Fruit fly (Drosophila melanogaster) whole organism, embryonic: ENCODE results near the gene CG4270.

Experiments used
- Ada2b ChIP-seq: fragments of 200-800 bp; sonication (Bioruptor generic); IDR thresholded peaks from 2 replicates; pipeline ENCODE4 v1.3.6; 2022; ENCODE audit warnings: missing biosample characterization, missing genetic modification characterization
- Bdp1 ChIP-seq: fragments of 200-800 bp; sonication (Bioruptor generic); optimal IDR thresholded peaks from 3 replicates; lab custom pipeline; 2016; ENCODE audit warnings: missing biosample characterization, missing genetic modification characterization
- CG10274 ChIP-seq: fragments of 200-800 bp; sonication (Bioruptor generic); optimal IDR thresholded peaks from 3 replicates; lab custom pipeline; 2017; ENCODE audit warnings: missing biosample characterization, mild to moderate bottlenecking, missing genetic modification characterization
- CG10431 ChIP-seq: fragments of 200-800 bp; sonication (Bioruptor generic); optimal IDR thresholded peaks from 3 replicates; lab custom pipeline; 2018; ENCODE audit warnings: missing biosample characterization, mild to moderate bottlenecking, missing genetic modification characterization
- CG10543 ChIP-seq: fragments of 200-800 bp; sonication (Bioruptor generic); optimal IDR thresholded peaks from 3 replicates; lab custom pipeline; 2017; ENCODE audit warnings: missing biosample characterization, mild to moderate bottlenecking, missing genetic modification characterization, moderate library complexity
- CG11723 ChIP-seq: fragments of 200-800 bp; sonication (Bioruptor generic); optimal IDR thresholded peaks from 2 replicates; lab custom pipeline; 2017; ENCODE audit warnings: missing biosample characterization, mild to moderate bottlenecking, missing genetic modification characterization
- CG12155 ChIP-seq: fragments of 200-800 bp; sonication (Bioruptor generic); optimal IDR thresholded peaks from 3 replicates; lab custom pipeline; 2016; ENCODE audit warnings: missing biosample characterization, missing genetic modification characterization
- CG12299 ChIP-seq: fragments of 200-800 bp; sonication (Bioruptor generic); optimal IDR thresholded peaks from 2 replicates; lab custom pipeline; 2018; ENCODE audit warnings: missing biosample characterization, mild to moderate bottlenecking, missing genetic modification characterization
- CG1602 ChIP-seq: fragments of 200-800 bp; sonication (Bioruptor generic); optimal IDR thresholded peaks from 3 replicates; lab custom pipeline; 2016; ENCODE audit warnings: missing biosample characterization, missing genetic modification characterization
- CG1647 ChIP-seq: fragments of 200-800 bp; sonication (Bioruptor generic); optimal IDR thresholded peaks from 3 replicates; lab custom pipeline; 2016; ENCODE audit warnings: missing biosample characterization, missing genetic modification characterization
- CG16815 ChIP-seq: fragments of 200-800 bp; sonication (Bioruptor generic); optimal IDR thresholded peaks from 3 replicates; lab custom pipeline; 2017; ENCODE audit warnings: missing biosample characterization, mild to moderate bottlenecking, missing genetic modification characterization
- CG2120 ChIP-seq: fragments of 200-800 bp; sonication (Bioruptor generic); optimal IDR thresholded peaks from 3 replicates; lab custom pipeline; 2016; ENCODE audit warnings: missing biosample characterization, missing genetic modification characterization
- CG3065 ChIP-seq: fragments of 200-800 bp; sonication (Bioruptor generic); optimal IDR thresholded peaks from 2 replicates; lab custom pipeline; 2016; ENCODE audit warnings: missing biosample characterization, missing genetic modification characterization
- CG31224 ChIP-seq: fragments of 200-800 bp; sonication (Bioruptor generic); IDR thresholded peaks from 2 replicates; pipeline ENCODE4 v1.3.6; 2022; ENCODE audit warnings: missing biosample characterization, missing genetic modification characterization
- CG3163 ChIP-seq: fragments of 200-800 bp; sonication (Bioruptor generic); optimal IDR thresholded peaks from 3 replicates; lab custom pipeline; 2016; ENCODE audit warnings: missing biosample characterization, missing genetic modification characterization
- CG32767 ChIP-seq: fragments of 200-800 bp; sonication (Bioruptor generic); IDR thresholded peaks from 2 replicates; pipeline ENCODE4 v1.3.6; 2022; ENCODE audit warnings: missing biosample characterization, missing genetic modification characterization
- CG43689 ChIP-seq: fragments of 200-800 bp; sonication (Bioruptor generic); IDR thresholded peaks from 2 replicates; pipeline ENCODE4 v1.3.6; 2022; ENCODE audit warnings: missing biosample characterization, missing genetic modification characterization
- CG4617 ChIP-seq: fragments of 200-800 bp; sonication (Bioruptor generic); optimal IDR thresholded peaks from 3 replicates; lab custom pipeline; 2016; ENCODE audit warnings: missing biosample characterization, missing genetic modification characterization, borderline replicate concordance
- CG6854 ChIP-seq: fragments of 200-800 bp; sonication (Bioruptor generic); optimal IDR thresholded peaks from 3 replicates; lab custom pipeline; 2017; ENCODE audit warnings: missing biosample characterization, mild to moderate bottlenecking, missing genetic modification characterization
- CG8388 ChIP-seq: fragments of 200-800 bp; sonication (Bioruptor generic); optimal IDR thresholded peaks from 2 replicates; lab custom pipeline; 2019; ENCODE audit warnings: missing biosample characterization, mild to moderate bottlenecking, missing genetic modification characterization, moderate library complexity
- CG9797 ChIP-seq: fragments of 200-800 bp; sonication (Bioruptor generic); optimal IDR thresholded peaks from 3 replicates; lab custom pipeline; 2018; ENCODE audit warnings: missing biosample characterization, mild to moderate bottlenecking, missing genetic modification characterization
- Dll ChIP-seq: fragments of 200-800 bp; sonication (Bioruptor generic); IDR thresholded peaks from 4 replicates; pipeline ENCODE4 v1.3.6; 2022; ENCODE audit warnings: missing biosample characterization, missing genetic modification characterization; ENCODE audit not compliant: partially characterized antibody
- E2f2 ChIP-seq: fragments of 200-800 bp; sonication (Bioruptor generic); IDR thresholded peaks from 2 replicates; pipeline ENCODE4 v1.3.6; 2022; ENCODE audit warnings: missing biosample characterization, missing genetic modification characterization
- Hr51 ChIP-seq, 2 experiments: fragments of 200-800 bp; sonication (Bioruptor generic); optimal IDR thresholded peaks; 2 replicates in 1 of 2; 3 replicates in 1 of 2; lab custom pipeline; 2016 to 2018; ENCODE audit warnings: missing biosample characterization in 2 of 2, missing genetic modification characterization in 2 of 2, mild to moderate bottlenecking in 1 of 2, moderate library complexity in 1 of 2
- NFAT ChIP-seq: fragments of 200-800 bp; sonication (Bioruptor generic); IDR thresholded peaks from 2 replicates; pipeline ENCODE4 v1.3.6; 2022; ENCODE audit warnings: missing biosample characterization, missing genetic modification characterization
- Opbp ChIP-seq: fragments of 200-800 bp; sonication (Bioruptor generic); IDR thresholded peaks from 3 replicates; pipeline ENCODE4 v1.3.6; 2022; ENCODE audit warnings: missing biosample characterization, missing genetic modification characterization; ENCODE audit not compliant: partially characterized antibody
- Sox102F ChIP-seq: fragments of 200-800 bp; sonication (Bioruptor generic); optimal IDR thresholded peaks from 2 replicates; lab custom pipeline; 2018; ENCODE audit warnings: missing biosample characterization, mild to moderate bottlenecking, missing genetic modification characterization, moderate library complexity
- ab ChIP-seq: fragments of 200-800 bp; sonication (Bioruptor generic); optimal IDR thresholded peaks from 2 replicates; lab custom pipeline; 2016; ENCODE audit warnings: missing biosample characterization, missing genetic modification characterization
- ato ChIP-seq: fragments of 200-800 bp; sonication (Bioruptor generic); IDR thresholded peaks from 2 replicates; pipeline ENCODE4 v1.3.6; 2022; ENCODE audit warnings: missing biosample characterization, missing genetic modification characterization; ENCODE audit not compliant: partially characterized antibody
- bab2 ChIP-seq: fragments of 200-800 bp; sonication (Bioruptor generic); optimal IDR thresholded peaks from 2 replicates; lab custom pipeline; 2016; ENCODE audit warnings: missing biosample characterization, missing genetic modification characterization
- bbx ChIP-seq: fragments of 200-800 bp; sonication (Bioruptor generic); IDR thresholded peaks from 2 replicates; pipeline ENCODE4 v1.3.6; 2022; ENCODE audit warnings: missing biosample characterization, missing genetic modification characterization; ENCODE audit not compliant: partially characterized antibody
- bowl ChIP-seq: fragments of 200-800 bp; sonication (Bioruptor generic); IDR thresholded peaks from 2 replicates; pipeline ENCODE4 v1.3.6; 2022; ENCODE audit warnings: missing biosample characterization, missing genetic modification characterization
- br ChIP-seq: fragments of >200 bp; optimal IDR thresholded peaks from 2 replicates; lab custom pipeline; 2017
- chif ChIP-seq, 2 experiments: fragments of 200-800 bp; sonication (Bioruptor generic); optimal IDR thresholded peaks; 3 replicates each; lab custom pipeline; 2016; ENCODE audit warnings: missing biosample characterization in 2 of 2, missing genetic modification characterization in 2 of 2
- da ChIP-seq: fragments of 200-800 bp; sonication (Bioruptor generic); optimal IDR thresholded peaks from 2 replicates; lab custom pipeline; 2016; ENCODE audit warnings: missing biosample characterization, missing genetic modification characterization
- danr ChIP-seq: fragments of 200-800 bp; sonication (Bioruptor generic); IDR thresholded peaks from 2 replicates; pipeline ENCODE4 v1.3.6; 2022; ENCODE audit warnings: missing biosample characterization, missing genetic modification characterization
- disco-r ChIP-seq: fragments of 200-800 bp; sonication (Bioruptor generic); optimal IDR thresholded peaks from 2 replicates; lab custom pipeline; 2016; ENCODE audit warnings: missing biosample characterization, missing genetic modification characterization
- dmrt99B ChIP-seq: fragments of 200-800 bp; sonication (Bioruptor generic); optimal IDR thresholded peaks from 2 replicates; lab custom pipeline; 2018; ENCODE audit warnings: missing biosample characterization, mild to moderate bottlenecking, missing genetic modification characterization, moderate library complexity
- exex ChIP-seq: fragments of 200-800 bp; sonication (Bioruptor generic); optimal IDR thresholded peaks from 4 replicates; lab custom pipeline; 2018; ENCODE audit warnings: missing biosample characterization, mild to moderate bottlenecking, missing genetic modification characterization, moderate library complexity
- eyg ChIP-seq: fragments of 200-800 bp; sonication (Bioruptor generic); optimal IDR thresholded peaks from 3 replicates; lab custom pipeline; 2016; ENCODE audit warnings: missing biosample characterization, missing genetic modification characterization
- fd3F ChIP-seq: fragments of 200-800 bp; sonication (Bioruptor generic); optimal IDR thresholded peaks from 2 replicates; lab custom pipeline; 2018; ENCODE audit warnings: missing biosample characterization, mild to moderate bottlenecking, missing genetic modification characterization, moderate library complexity
- grau ChIP-seq: fragments of 200-800 bp; optimal IDR thresholded peaks from 3 replicates; lab custom pipeline; 2019; ENCODE audit warnings: missing biosample characterization, mild to moderate bottlenecking, missing genetic modification characterization, moderate library complexity
- hth ChIP-seq: fragments of >200 bp; optimal IDR thresholded peaks from 2 replicates; lab custom pipeline; 2017; ENCODE audit warnings: inconsistent platforms
- insv ChIP-seq, 2 experiments: fragments of 200-800 bp; sonication (Bioruptor generic); optimal IDR thresholded peaks; 3 replicates each; lab custom pipeline; 2016 to 2018; ENCODE audit warnings: missing biosample characterization in 2 of 2, missing genetic modification characterization in 2 of 2
- lilli ChIP-seq: fragments of 200-800 bp; sonication (Bioruptor generic); optimal IDR thresholded peaks from 3 replicates; lab custom pipeline; 2016; ENCODE audit warnings: missing biosample characterization, missing genetic modification characterization
- odd ChIP-seq: fragments of 200-800 bp; sonication (Bioruptor generic); optimal IDR thresholded peaks from 2 replicates; lab custom pipeline; 2017; ENCODE audit warnings: missing biosample characterization, mild to moderate bottlenecking, missing genetic modification characterization
- ro ChIP-seq: fragments of 200-800 bp; sonication (Bioruptor generic); IDR thresholded peaks from 2 replicates; pipeline ENCODE4 v1.3.6; 2022; ENCODE audit warnings: missing biosample characterization, missing genetic modification characterization
- salm ChIP-seq: fragments of 200-800 bp; sonication (Bioruptor generic); optimal IDR thresholded peaks from 2 replicates; lab custom pipeline; 2018; ENCODE audit warnings: missing biosample characterization, mild to moderate bottlenecking, missing genetic modification characterization
- schlank ChIP-seq: fragments of 200-800 bp; sonication (Bioruptor generic); optimal IDR thresholded peaks from 2 replicates; lab custom pipeline; 2018; ENCODE audit warnings: missing biosample characterization, mild to moderate bottlenecking, missing genetic modification characterization
- sisA ChIP-seq: fragments of 200-800 bp; sonication (Bioruptor generic); IDR thresholded peaks from 2 replicates; pipeline ENCODE4 v1.3.6; 2022; ENCODE audit warnings: missing biosample characterization, missing genetic modification characterization
- trh ChIP-seq: fragments of 200-800 bp; sonication (Bioruptor generic); optimal IDR thresholded peaks from 2 replicates; lab custom pipeline; 2016; ENCODE audit warnings: missing biosample characterization, missing genetic modification characterization

CG4270 gene

DNA sequence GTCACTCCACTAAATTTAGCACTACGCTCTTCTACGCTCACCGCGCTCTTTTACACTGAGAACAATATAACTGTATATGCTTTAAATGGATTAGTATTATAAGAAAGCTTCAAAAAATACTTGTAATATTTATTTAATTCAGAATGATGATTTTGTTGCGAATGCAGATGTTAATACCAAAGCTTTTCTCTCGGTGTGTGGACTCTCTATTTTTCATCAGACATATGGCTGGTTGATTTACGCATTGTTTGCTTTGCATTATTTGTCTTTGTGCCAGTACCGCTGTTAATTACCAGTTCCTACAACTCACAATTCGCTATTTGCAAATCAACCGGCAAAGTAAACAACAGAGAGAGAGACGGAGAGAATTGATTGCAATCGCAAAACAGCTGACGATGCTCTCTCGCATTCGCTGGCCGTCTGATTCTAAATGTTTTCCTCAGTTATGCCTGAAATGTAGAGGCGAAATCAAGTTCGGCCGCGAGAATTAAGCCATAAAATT lies 41.5 kb upstream of the CG4270 start (continued):
- peak; percentile 96 for TF ChIP-seq lilli
- TF ChIP-seq CG12299 (tag; lab: Kevin White, UChicago) = peak; percentile 93
- peak; percentile 83 for TF ChIP-seq CG10274 (GFP tag; lab: Kevin White, UChicago)
- peak; percentile 94 for TF ChIP-seq CG31224 (GFP tag; lab: Robert Waterston, UW)
- TF ChIP-seq NFAT = peak; percentile 98
- TF ChIP-seq bab2 (GFP tag; lab: Kevin White, UChicago) = peak; percentile 93
- TF ChIP-seq CG9797 (GFP tag; lab: Kevin White, UChicago) = peak; percentile 8
- peak; percentile 95 for TF ChIP-seq CG10543 (GFP tag; lab: Kevin White, UChicago)
- TF ChIP-seq CG3065 (GFP tag; lab: Kevin White, UChicago) = peak; percentile 84
- peak; percentile 94 for TF ChIP-seq CG6854 (GFP tag; lab: Kevin White, UChicago)
- TF ChIP-seq ab (GFP tag; lab: Kevin White, UChicago) = peak; percentile 93
- TF ChIP-seq E2f2 (GFP tag; lab: Robert Waterston, UW) = peak; percentile 84
- TF ChIP-seq insv (GFP tag; optimal IDR thresholded peaks at IDR 0.05; lab: Kevin White, UChicago) = peak in 1 of 2 experiments; percentile 57
- peak; percentile 95 to 96 for TF ChIP-seq Hr51 (GFP tag; optimal IDR thresholded peaks at IDR 0.05; lab: Kevin White, UChicago)
- TF ChIP-seq CG1647 (GFP tag; lab: Kevin White, UChicago) = peak; percentile 93
- peak; percentile 92 for TF ChIP-seq eyg (GFP tag; lab: Kevin White, UChicago)
- peak; percentile 95 for TF ChIP-seq odd
- peak; percentile 94 for TF ChIP-seq fd3F
- TF ChIP-seq bbx = no peak
- no peak for TF ChIP-seq Opbp (GFP tag; lab: Robert Waterston, UW)
- peak; percentile 93 for TF ChIP-seq Bdp1 (GFP tag; lab: Kevin White, UChicago)
- TF ChIP-seq trh (GFP tag; lab: Kevin White, UChicago) = peak; percentile 94
- TF ChIP-seq CG16815 = peak; percentile 94
- peak; percentile 81 for TF ChIP-seq exex (tag; lab: Kevin White, UChicago)
- peak; percentile 96 for TF ChIP-seq CG1602 (GFP tag; lab: Kevin White, UChicago)
- TF ChIP-seq br (lab: Kevin White, UChicago) = no peak
- peak; percentile 95 for TF ChIP-seq grau (tag; lab: Kevin White, UChicago)
- peak; percentile 96 for TF ChIP-seq schlank (tag; lab: Kevin White, UChicago)
- TF ChIP-seq dmrt99B (tag; lab: Kevin White, UChicago) = peak; percentile 96
- TF ChIP-seq da = peak; percentile 84
- peak; percentile 95 for TF ChIP-seq bowl (GFP tag; lab: Robert Waterston, UW)
- TF ChIP-seq Sox102F (GFP tag; lab: Kevin White, UChicago) = peak; percentile 97
- peak; percentile 92 for TF ChIP-seq CG8388 (GFP tag; lab: Kevin White, UChicago)
- peak; percentile 93 for TF ChIP-seq CG12155 (GFP tag; lab: Kevin White, UChicago)
- TF ChIP-seq salm (tag; lab: Kevin White, UChicago) = peak; percentile 93
- TF ChIP-seq CG4617 (GFP tag; lab: Kevin White, UChicago) = peak; percentile 77
- peak; percentile 99 for TF ChIP-seq CG2120 (GFP tag; lab: Kevin White, UChicago)
- TF ChIP-seq danr (GFP tag; lab: Robert Waterston, UW) = peak; percentile 96
- TF ChIP-seq CG32767 = peak; percentile 96
- TF ChIP-seq CG10431 (GFP tag; lab: Kevin White, UChicago) = peak; percentile 72
- TF ChIP-seq ato = no peak
- TF ChIP-seq ro (GFP tag; lab: Robert Waterston, UW) = peak; percentile 94
- TF ChIP-seq CG43689 (GFP tag; lab: Robert Waterston, UW) = peak; percentile 98
- no peak for TF ChIP-seq hth (lab: Kevin White, UChicago)
- peak; percentile 98 for TF ChIP-seq Ada2b (GFP tag; lab: Robert Waterston, UW)
- TF ChIP-seq sisA (GFP tag; lab: Robert Waterston, UW) = peak; percentile 97
- peak; percentile 96 for TF ChIP-seq disco-r (GFP tag; lab: Kevin White, UChicago)
- no peak for TF ChIP-seq Dll (GFP tag; lab: Robert Waterston, UW)
- TF ChIP-seq chif (GFP tag; optimal IDR thresholded peaks at IDR 0.05; lab: Kevin White, UChicago) = peak; percentile 95
- TF ChIP-seq CG11723 (GFP tag; lab: Kevin White, UChicago) = peak; percentile 92
- TF ChIP-seq CG3163 (GFP tag; lab: Kevin White, UChicago) = peak; percentile 83
